Worm (Caenorhabditis elegans) whole organism, L2 larva: ENCODE measurements around the gene C17F4.11.
A peak's percentile ranks its signal among the peaks of the same experiment; 100 is the strongest.
"Not testable (repeated sequence)": the region's sequence is repeated elsewhere in the genome, so short reads cannot be mapped to it uniquely, and the experiment has no call there.

ENCODE experiments used
- C34F6.9 ChIP-seq: fragments of 150-350 bp; optimal IDR thresholded peaks from 2 replicates; lab custom pipeline; 2014; ENCODE audit warnings: missing biosample characterization, missing genetic modification characterization
- F13H6.1 ChIP-seq: sonication (generic microtip); optimal IDR thresholded peaks from 2 replicates; lab custom pipeline; 2016; ENCODE audit warnings: missing genetic modification characterization, missing compliant biosample characterization
- R02D3.7 ChIP-seq: fragments of 150-350 bp; optimal IDR thresholded peaks from 2 replicates; lab custom pipeline; 2014; ENCODE audit warnings: missing biosample characterization, missing genetic modification characterization
- Y55F3AM.14 ChIP-seq: fragments of 200-800 bp; sonication (Bioruptor generic); optimal IDR thresholded peaks from 2 replicates; lab custom pipeline; 2018; ENCODE audit warnings: mild to moderate bottlenecking, missing genetic modification characterization, missing compliant biosample characterization
- aly-2 ChIP-seq: fragments of 150-350 bp; optimal IDR thresholded peaks from 2 replicates; lab custom pipeline; 2014; ENCODE audit warnings: missing biosample characterization, missing genetic modification characterization
- ama-1 ChIP-seq: fragments of 150-350 bp; optimal IDR thresholded peaks from 2 replicates; lab custom pipeline; 2018; ENCODE audit warnings: inconsistent platforms
- blmp-1 ChIP-seq: sonication (generic microtip); optimal IDR thresholded peaks from 2 replicates; lab custom pipeline; 2017; ENCODE audit warnings: missing genetic modification characterization, mild to moderate bottlenecking, missing compliant biosample characterization, antibody characterized with exemption, moderate library complexity; ENCODE audit not compliant: insufficient read depth
- ceh-16 ChIP-seq: fragments of 150-350 bp; optimal IDR thresholded peaks from 2 replicates; lab custom pipeline; 2014; ENCODE audit warnings: missing biosample characterization, missing genetic modification characterization
- crh-2 ChIP-seq: sonication (generic microtip); optimal IDR thresholded peaks from 2 replicates; lab custom pipeline; 2017; ENCODE audit warnings: missing biosample characterization, missing genetic modification characterization
- egl-27 ChIP-seq: sonication (generic microtip); optimal IDR thresholded peaks from 3 replicates; lab custom pipeline; 2017; ENCODE audit warnings: missing biosample characterization, missing genetic modification reagents, missing genetic modification characterization
- elt-1 ChIP-seq: fragments of 150-350 bp; optimal IDR thresholded peaks from 2 replicates; lab custom pipeline; 2014; ENCODE audit warnings: missing biosample characterization, missing genetic modification characterization
- fos-1 ChIP-seq: fragments of 150-350 bp; optimal IDR thresholded peaks from 2 replicates; lab custom pipeline; 2014; ENCODE audit warnings: missing biosample characterization, missing genetic modification characterization
- gmeb-1 ChIP-seq: fragments of 150-350 bp; optimal IDR thresholded peaks from 2 replicates; lab custom pipeline; 2014; ENCODE audit warnings: missing biosample characterization, missing genetic modification characterization
- lin-11 ChIP-seq: fragments of 150-350 bp; sonication (generic microtip); optimal IDR thresholded peaks from 2 replicates; lab custom pipeline; 2014; ENCODE audit warnings: missing biosample characterization, missing genetic modification characterization, inconsistent platforms, mixed read lengths
- lin-39 ChIP-seq: fragments of 150-350 bp; optimal IDR thresholded peaks from 2 replicates; lab custom pipeline; 2014; ENCODE audit warnings: missing biosample characterization, missing genetic modification reagents, missing genetic modification characterization
- lsy-2 ChIP-seq, 2 experiments: fragments of 150-350 bp in 1 of 2; sonication (generic microtip) in 1 of 2; optimal IDR thresholded peaks; 2 replicates each; lab custom pipeline; 2014 to 2017; ENCODE audit warnings: missing biosample characterization in 2 of 2, missing genetic modification characterization in 2 of 2
- mab-5 ChIP-seq: fragments of 150-350 bp; optimal IDR thresholded peaks from 2 replicates; lab custom pipeline; 2014; ENCODE audit warnings: missing biosample characterization, missing genetic modification characterization
- mbf-1 ChIP-seq: sonication (generic microtip); optimal IDR thresholded peaks from 2 replicates; lab custom pipeline; 2017; ENCODE audit warnings: missing biosample characterization, missing genetic modification characterization
- nhr-10 ChIP-seq: sonication (generic microtip); optimal IDR thresholded peaks from 2 replicates; lab custom pipeline; 2017; ENCODE audit warnings: missing biosample characterization, missing genetic modification characterization
- nhr-11 ChIP-seq: fragments of 150-350 bp; optimal IDR thresholded peaks from 2 replicates; lab custom pipeline; 2014; ENCODE audit warnings: missing biosample characterization, missing genetic modification characterization
- nhr-12 ChIP-seq: fragments of 150-350 bp; optimal IDR thresholded peaks from 2 replicates; lab custom pipeline; 2014; ENCODE audit warnings: missing biosample characterization, missing genetic modification characterization
- nhr-25 ChIP-seq: fragments of 150-350 bp; sonication (generic microtip); optimal IDR thresholded peaks from 3 replicates; lab custom pipeline; 2014; ENCODE audit warnings: missing biosample characterization, missing genetic modification characterization
- nhr-6 ChIP-seq: fragments of 150-350 bp; optimal IDR thresholded peaks from 2 replicates; lab custom pipeline; 2014; ENCODE audit warnings: missing biosample characterization, missing genetic modification characterization
- peb-1 ChIP-seq: fragments of 150-350 bp; optimal IDR thresholded peaks from 2 replicates; lab custom pipeline; 2014; ENCODE audit warnings: missing biosample characterization, missing genetic modification characterization
- sem-4 ChIP-seq: fragments of 150-350 bp; optimal IDR thresholded peaks from 2 replicates; lab custom pipeline; 2014; ENCODE audit warnings: missing biosample characterization, missing genetic modification reagents, missing genetic modification characterization
- unc-39 ChIP-seq: fragments of 150-350 bp; optimal IDR thresholded peaks from 2 replicates; lab custom pipeline; 2014; ENCODE audit warnings: missing biosample characterization, missing genetic modification characterization
- zag-1 ChIP-seq: fragments of 150-350 bp; optimal IDR thresholded peaks from 2 replicates; lab custom pipeline; 2014; ENCODE audit warnings: missing biosample characterization, missing genetic modification characterization
- ztf-1 ChIP-seq: fragments of 200-800 bp; sonication (Bioruptor generic); conservative IDR thresholded peaks from 2 replicates; pipeline ENCODE4 v1.3.6; 2022; ENCODE audit warnings: missing genetic modification characterization, missing compliant biosample characterization
- ztf-11 ChIP-seq: sonication (generic microtip); optimal IDR thresholded peaks from 2 replicates; lab custom pipeline; 2017; ENCODE audit warnings: missing biosample characterization, missing genetic modification characterization
- ztf-4 ChIP-seq: fragments of 150-350 bp; optimal IDR thresholded peaks from 2 replicates; lab custom pipeline; 2014; ENCODE audit warnings: missing biosample characterization, missing genetic modification characterization

The C17F4.11 gene

ce11 chrII:3210365-3210764, 26.9 kb upstream of the C17F4.11 start, which contains the start of gene ZC239.5:
TSS of gene ZC239.5 (plus strand) at chrII:3210665.
- TF ChIP-seq R02D3.7 (tag; lab: Kevin White, UChicago) = no peak
- TF ChIP-seq lin-39 (tag; lab: Kevin White, UChicago) = no peak
- TF ChIP-seq mab-5 (tag; lab: Kevin White, UChicago) = no peak
- no peak for TF ChIP-seq nhr-6 (tag; lab: Kevin White, UChicago)
- TF ChIP-seq gmeb-1 (tag; lab: Kevin White, UChicago) = no peak
- no peak for TF ChIP-seq fos-1 (tag; lab: Kevin White, UChicago)
- TF ChIP-seq unc-39 (tag; lab: Kevin White, UChicago) = no peak
- no peak for TF ChIP-seq mbf-1 (tag; lab: Kevin White, UChicago)

- TF ChIP-seq nhr-11 (tag; lab: Kevin White, UChicago) (no peak), C34F6.9 (no peak), elt-1 (tag; lab: Kevin White, UChicago) (no peak), ceh-16 (tag; lab: Kevin White, UChicago) (no peak), lsy-2 (tag; optimal IDR thresholded peaks at IDR 0.05; lab: Kevin White, UChicago) (no peak), lin-11 (tag; lab: Kevin White, UChicago) (no peak), ztf-1 (GFP tag; lab: Robert Waterston, UW) (no peak), unc-39 (tag; lab: Kevin White, UChicago) (no peak), blmp-1 (tag; lab: Kevin White, UChicago) (no peak), aly-2 (tag; lab: Kevin White, UChicago) (no peak), ztf-11 (tag; lab: Kevin White, UChicago) (no peak), fos-1 (tag; lab: Kevin White, UChicago) (no peak), F13H6.1 (tag; lab: Kevin White, UChicago) (no peak), Y55F3AM.14 (no peak)
- TF ChIP-seq, all 48 proteins: peak for 0
Measured at ce11 chrII:3213898-3214297, 23.4 kb upstream of the C17F4.11 start, which contains the start of gene ZC239.4. TSS of gene ZC239.4 (plus strand) at chrII:3214198.

ce11 chrII:3215762-3216161, 21.5 kb upstream of the C17F4.11 start, which contains the start of gene ZC239.3:
TSS of gene ZC239.3 (plus strand) at chrII:3216062.
- TF ChIP-seq elt-1 (tag; lab: Kevin White, UChicago); nhr-12; nhr-25 (tag; lab: Kevin White, UChicago): not testable (repeated sequence)

- no peak for TF ChIP-seq fos-1 (tag; lab: Kevin White, UChicago)
- no peak for TF ChIP-seq nhr-11 (tag; lab: Kevin White, UChicago)
Measured at ce11 chrII:3220723-3221122, 16.5 kb upstream of the C17F4.11 start, which contains the start of gene ZC239.22. TSS of gene ZC239.22 (minus strand) at chrII:3220823.

ce11 chrII:3221730-3222129, 15.5 kb upstream of the C17F4.11 start, which contains the start of gene ZC239.14:
TSS of gene ZC239.14 (minus strand) at chrII:3222034.
- TF ChIP-seq nhr-10 (tag; lab: Kevin White, UChicago) (no peak), ztf-4 (no peak), lin-11 (tag; lab: Kevin White, UChicago) (no peak), sem-4 (tag; lab: Kevin White, UChicago) (no peak), ama-1 (lab: Kevin White, UChicago) (no peak), ztf-11 (tag; lab: Kevin White, UChicago) (no peak), lsy-2 (tag; optimal IDR thresholded peaks at IDR 0.05; lab: Kevin White, UChicago) (no peak), peb-1 (tag; lab: Kevin White, UChicago) (no peak), crh-2 (tag; lab: Kevin White, UChicago) (no peak), nhr-11 (tag; lab: Kevin White, UChicago) (no peak), fos-1 (tag; lab: Kevin White, UChicago) (no peak), mbf-1 (tag; lab: Kevin White, UChicago) (no peak), unc-39 (tag; lab: Kevin White, UChicago) (no peak), lin-39 (tag; lab: Kevin White, UChicago) (no peak), blmp-1 (tag; lab: Kevin White, UChicago) (no peak), egl-27 (no peak), zag-1 (tag; lab: Kevin White, UChicago) (no peak)
- TF ChIP-seq, all 48 proteins: peak for 0

- TF ChIP-seq fos-1 (tag; lab: Kevin White, UChicago) (peak; percentile 5), aly-2 (tag; lab: Kevin White, UChicago) (no peak)
- TF ChIP-seq, all 48 proteins: peak for 1
Measured at ce11 chrII:3222686-3223085, 14.6 kb upstream of the C17F4.11 start, which contains the start of gene ZC239.13. TSS of gene ZC239.13 (minus strand) at chrII:3222839.
